Fruit fly (Drosophila melanogaster) whole organism, prepupa: ENCODE data around the gene CG12713.

ENCODE experiments used
- CG10631 ChIP-seq: fragments of 200-800 bp; sonication (Bioruptor generic); optimal IDR thresholded peaks from 2 replicates; lab custom pipeline; 2016; ENCODE audit warnings: missing biosample characterization, missing genetic modification characterization
- CG3032 ChIP-seq: fragments of 200-800 bp; optimal IDR thresholded peaks from 2 replicates; lab custom pipeline; 2019; ENCODE audit warnings: missing biosample characterization, mild to moderate bottlenecking, missing genetic modification characterization, moderate library complexity
- CG6276 ChIP-seq: fragments of 200-800 bp; sonication (Bioruptor generic); optimal IDR thresholded peaks from 2 replicates; lab custom pipeline; 2017; ENCODE audit warnings: missing biosample characterization, mild to moderate bottlenecking, missing genetic modification characterization
- Ets96B ChIP-seq: fragments of 200-800 bp; optimal IDR thresholded peaks from 2 replicates; lab custom pipeline; 2019; ENCODE audit warnings: missing biosample characterization, mild to moderate bottlenecking, missing genetic modification characterization, moderate library complexity
- Hr39 ChIP-seq: fragments of 200-800 bp; sonication (Bioruptor generic); optimal IDR thresholded peaks from 2 replicates; lab custom pipeline; 2016; ENCODE audit warnings: missing biosample characterization, missing genetic modification characterization
- OdsH ChIP-seq: fragments of 200-800 bp; sonication (Bioruptor generic); optimal IDR thresholded peaks from 3 replicates; lab custom pipeline; 2016; ENCODE audit warnings: missing biosample characterization, missing genetic modification characterization
- Smox ChIP-seq: fragments of 200-800 bp; sonication (Bioruptor generic); optimal IDR thresholded peaks from 3 replicates; lab custom pipeline; 2016; ENCODE audit warnings: missing biosample characterization, missing genetic modification characterization
- cyc ChIP-seq: fragments of 200-800 bp; sonication (Bioruptor generic); optimal IDR thresholded peaks from 3 replicates; lab custom pipeline; 2016; ENCODE audit warnings: missing biosample characterization, missing genetic modification characterization
- vri ChIP-seq: fragments of 200-800 bp; sonication (Bioruptor generic); optimal IDR thresholded peaks from 3 replicates; lab custom pipeline; 2016; ENCODE audit warnings: missing biosample characterization, mild to moderate bottlenecking, missing genetic modification characterization

DNA sequence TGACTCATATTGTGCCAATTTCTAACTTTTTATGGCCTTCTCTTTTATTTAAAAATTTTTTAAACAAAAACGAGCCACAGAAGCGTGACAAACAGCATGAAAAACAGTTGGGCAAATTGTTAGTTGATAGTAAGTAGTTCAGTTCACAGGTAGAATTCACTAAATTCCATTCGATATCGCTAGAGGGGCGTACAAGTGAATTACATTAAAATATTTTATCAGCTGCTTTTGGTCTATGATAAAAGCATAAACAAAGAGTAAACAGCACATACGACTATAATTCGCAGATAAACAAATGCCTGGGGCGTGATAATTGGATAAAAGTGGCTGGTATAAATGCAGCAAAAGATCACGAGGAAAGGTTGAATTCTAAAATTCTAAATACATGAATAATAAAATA, 18.3 kb upstream of the CG12713 start:
- no peak for TF ChIP-seq Ets96B (tag; lab: Kevin White, UChicago)
- no peak for TF ChIP-seq CG3032 (tag; lab: Kevin White, UChicago)
- TF ChIP-seq Hr39 (GFP tag; lab: Kevin White, UChicago): no peak
- no peak for TF ChIP-seq CG10631
- TF ChIP-seq Smox (GFP tag; lab: Kevin White, UChicago): no peak
- TF ChIP-seq vri (GFP tag; lab: Kevin White, UChicago): no peak
- no peak for TF ChIP-seq OdsH (GFP tag; lab: Kevin White, UChicago)
- TF ChIP-seq CG6276 (GFP tag; lab: Kevin White, UChicago): no peak
- no peak for TF ChIP-seq cyc
